Worm (Caenorhabditis elegans) whole organism, L4 larva: ENCODE data around the gene npr-25.

ENCODE experiments used
- D1046.2 ChIP-seq: fragments of 200-800 bp; sonication (Bioruptor generic); IDR thresholded peaks from 2 replicates; pipeline ENCODE4 v1.3.6; 2022; ENCODE audit warnings: missing genetic modification characterization, missing compliant biosample characterization
- F26F4.8 ChIP-seq: fragments of 200-800 bp; sonication (Bioruptor generic); conservative IDR thresholded peaks from 2 replicates; pipeline ENCODE4 v1.3.6; 2022; ENCODE audit warnings: missing genetic modification characterization, missing compliant biosample characterization
- F44E2.7 ChIP-seq: fragments of 200-800 bp; sonication (Bioruptor generic); IDR thresholded peaks from 2 replicates; pipeline ENCODE4 v2.1.2; 2022; ENCODE audit warnings: missing genetic modification characterization, missing compliant biosample characterization
- T20F7.1 ChIP-seq: fragments of 200-800 bp; sonication (Bioruptor generic); optimal IDR thresholded peaks from 2 replicates; lab custom pipeline; 2018; ENCODE audit warnings: mild to moderate bottlenecking, missing genetic modification characterization, missing compliant biosample characterization
- T26A8.4 ChIP-seq: fragments of 200-800 bp; sonication (Bioruptor generic); IDR thresholded peaks from 2 replicates; pipeline ENCODE4 v1.3.6; 2022; ENCODE audit warnings: missing genetic modification characterization, missing compliant biosample characterization
- Y105C5A.15 ChIP-seq: fragments of 200-800 bp; sonication (Bioruptor generic); IDR thresholded peaks from 2 replicates; pipeline ENCODE4 v1.3.6; 2022; ENCODE audit warnings: missing genetic modification characterization, missing compliant biosample characterization
- Y48G9A.11 ChIP-seq: fragments of 200-800 bp; sonication (Bioruptor generic); IDR thresholded peaks from 2 replicates; pipeline ENCODE4 v1.3.6; 2022; ENCODE audit warnings: missing genetic modification reagents, missing genetic modification characterization, missing compliant biosample characterization
- Y75B8A.6 ChIP-seq: fragments of 200-800 bp; sonication (Bioruptor generic); IDR thresholded peaks from 2 replicates; pipeline ENCODE4 v1.3.6; 2022; ENCODE audit warnings: missing genetic modification reagents, missing genetic modification characterization, missing compliant biosample characterization
- ZK337.2 ChIP-seq: fragments of 200-800 bp; sonication (Bioruptor generic); IDR thresholded peaks from 2 replicates; pipeline ENCODE4 v1.3.6; 2022; ENCODE audit warnings: missing genetic modification reagents, missing genetic modification characterization, missing compliant biosample characterization
- aha-1 ChIP-seq: fragments of 150-350 bp; peaks from one replicate; lab custom pipeline; 2014; ENCODE audit warnings: missing biosample characterization, missing genetic modification characterization
- arid-1 ChIP-seq: fragments of 200-800 bp; sonication (Bioruptor generic); conservative IDR thresholded peaks from 2 replicates; pipeline ENCODE4 v1.3.6; 2022; ENCODE audit warnings: missing genetic modification reagents, missing genetic modification characterization, missing compliant biosample characterization
- attf-4 ChIP-seq: sonication (generic microtip); optimal IDR thresholded peaks from 3 replicates; lab custom pipeline; 2017; ENCODE audit warnings: missing biosample characterization, missing genetic modification characterization
- ceh-44 ChIP-seq: fragments of 200-800 bp; sonication (Bioruptor generic); IDR thresholded peaks from 2 replicates; pipeline ENCODE4 v1.3.6; 2022; ENCODE audit warnings: missing genetic modification reagents, missing genetic modification characterization, missing compliant biosample characterization
- ceh-62 ChIP-seq: sonication (generic microtip); optimal IDR thresholded peaks from 2 replicates; lab custom pipeline; 2017; ENCODE audit warnings: missing biosample characterization, missing genetic modification characterization
- ctbp-1 ChIP-seq: fragments of 200-800 bp; sonication (Bioruptor generic); IDR thresholded peaks from 2 replicates; pipeline ENCODE4 v1.3.6; 2022; ENCODE audit warnings: missing genetic modification reagents, missing genetic modification characterization, missing compliant biosample characterization
- dmd-6 ChIP-seq: fragments of 200-800 bp; sonication (Bioruptor generic); IDR thresholded peaks from 2 replicates; pipeline ENCODE4 v1.3.6; 2022; ENCODE audit warnings: missing genetic modification reagents, missing genetic modification characterization, missing compliant biosample characterization
- dmd-8 ChIP-seq: fragments of 200-800 bp; sonication (Bioruptor generic); IDR thresholded peaks from 2 replicates; pipeline ENCODE4 v1.3.6; 2022; ENCODE audit warnings: missing genetic modification characterization, missing compliant biosample characterization
- dmd-9 ChIP-seq: fragments of 200-800 bp; sonication (Bioruptor generic); IDR thresholded peaks from 2 replicates; pipeline ENCODE4 v1.3.6; 2022; ENCODE audit warnings: missing genetic modification reagents, missing genetic modification characterization, missing compliant biosample characterization
- egl-43 ChIP-seq: fragments of 200-800 bp; sonication (Bioruptor generic); IDR thresholded peaks from 2 replicates; pipeline ENCODE4 v1.3.6; 2022; ENCODE audit warnings: missing genetic modification reagents, missing genetic modification characterization, missing compliant biosample characterization
- hlh-11 ChIP-seq: fragments of 200-800 bp; sonication (Bioruptor generic); optimal IDR thresholded peaks from 2 replicates; lab custom pipeline; 2018; ENCODE audit warnings: mild to moderate bottlenecking, missing genetic modification characterization, missing compliant biosample characterization
- hmg-1.1 ChIP-seq: fragments of 200-800 bp; sonication (Bioruptor generic); IDR thresholded peaks from 2 replicates; pipeline ENCODE4 v1.3.6; 2022; ENCODE audit warnings: missing genetic modification reagents, missing genetic modification characterization, missing compliant biosample characterization
- lim-7 ChIP-seq: fragments of 200-800 bp; sonication (Bioruptor generic); IDR thresholded peaks from 2 replicates; pipeline ENCODE4 v1.3.6; 2022; ENCODE audit warnings: missing genetic modification characterization, missing compliant biosample characterization
- lin-1 ChIP-seq: fragments of 200-800 bp; sonication (Bioruptor generic); IDR thresholded peaks from 2 replicates; pipeline ENCODE4 v1.3.6; 2022; ENCODE audit warnings: missing genetic modification reagents, missing genetic modification characterization, missing compliant biosample characterization
- lin-13 ChIP-seq: fragments of 150-350 bp; optimal IDR thresholded peaks from 2 replicates; lab custom pipeline; 2014; ENCODE audit warnings: missing biosample characterization, missing genetic modification reagents, missing genetic modification characterization
- lin-15B ChIP-seq: fragments of 150-350 bp; sonication (generic microtip); optimal IDR thresholded peaks from 3 replicates; lab custom pipeline; 2014; ENCODE audit warnings: missing biosample characterization, missing genetic modification characterization
- madf-5 ChIP-seq, 2 experiments: fragments of 200-800 bp; sonication (Bioruptor generic); IDR thresholded peaks; 2 replicates each; pipeline ENCODE4 v1.3.6; 2022; ENCODE audit warnings: missing compliant biosample characterization in 2 of 2, missing genetic modification characterization in 2 of 2
- madf-9 ChIP-seq: fragments of 200-800 bp; sonication (Bioruptor generic); conservative IDR thresholded peaks from 2 replicates; pipeline ENCODE4 v1.3.6; 2022; ENCODE audit warnings: missing genetic modification reagents, missing genetic modification characterization, missing compliant biosample characterization
- mep-1 ChIP-seq: fragments of 150-350 bp; sonication (generic microtip); optimal IDR thresholded peaks from 3 replicates; lab custom pipeline; 2014; ENCODE audit warnings: missing biosample characterization, missing genetic modification characterization
- sdz-12 ChIP-seq: fragments of 200-800 bp; sonication (Bioruptor generic); optimal IDR thresholded peaks from 2 replicates; lab custom pipeline; 2018; ENCODE audit warnings: mild to moderate bottlenecking, missing genetic modification characterization, missing compliant biosample characterization
- snpc-1.2 ChIP-seq: fragments of 200-800 bp; sonication (Bioruptor generic); IDR thresholded peaks from 2 replicates; pipeline ENCODE4 v1.3.6; 2022; ENCODE audit warnings: missing genetic modification reagents, missing genetic modification characterization, missing compliant biosample characterization
- tag-97 ChIP-seq: fragments of 200-800 bp; sonication (Bioruptor generic); IDR thresholded peaks from 2 replicates; pipeline ENCODE4 v1.3.6; 2022; ENCODE audit warnings: missing genetic modification characterization, missing compliant biosample characterization
- tra-1 ChIP-seq: fragments of 200-800 bp; sonication (Bioruptor generic); IDR thresholded peaks from 2 replicates; pipeline ENCODE4 v1.3.6; 2022; ENCODE audit warnings: missing genetic modification reagents, missing genetic modification characterization, missing compliant biosample characterization
- unc-62 ChIP-seq, 3 experiments: fragments of 150-350 bp in 1 of 3; sonication (generic microtip); optimal IDR thresholded peaks in 2 of 3; peaks in 1 of 3; 1 replicate in 1 of 3; 2 replicates in 2 of 3; lab custom pipeline; 2014 to 2017; ENCODE audit warnings: missing biosample characterization in 3 of 3, missing genetic modification characterization in 3 of 3, missing genetic modification reagents in 3 of 3, missing genotype in 1 of 3
- vab-7 ChIP-seq: fragments of 200-800 bp; sonication (Bioruptor generic); IDR thresholded peaks from 2 replicates; pipeline ENCODE4 v1.3.6; 2022; ENCODE audit warnings: missing genetic modification reagents, missing genetic modification characterization, missing compliant biosample characterization
- zip-11 ChIP-seq: fragments of 200-800 bp; sonication (Bioruptor generic); IDR thresholded peaks from 2 replicates; pipeline ENCODE4 v1.3.6; 2022; ENCODE audit warnings: missing genetic modification characterization, missing compliant biosample characterization
- ztf-11 ChIP-seq: fragments of 150-350 bp; optimal IDR thresholded peaks from 2 replicates; lab custom pipeline; 2014; ENCODE audit warnings: missing biosample characterization, missing genetic modification characterization

npr-25 gene

ce11 chrV:11341130-11341675, 11.6 kb downstream of the npr-25 start (continued):
- TF ChIP-seq lim-7 (GFP tag; lab: Robert Waterston, UW) (0 out of 2 replicates have a peak, but pooled peaks have one; percentile 46), tag-97 (GFP tag; lab: Robert Waterston, UW) (no peak), T20F7.1 (GFP tag; lab: Kevin White, UChicago) (no peak), attf-4 (tag; lab: Kevin White, UChicago) (no peak), hlh-11 (peak; percentile 11), ceh-62 (no peak), F26F4.8 (GFP tag; lab: Robert Waterston, UW) (no peak)
- TF ChIP-seq, all 104 proteins: peak for 11

DNA sequence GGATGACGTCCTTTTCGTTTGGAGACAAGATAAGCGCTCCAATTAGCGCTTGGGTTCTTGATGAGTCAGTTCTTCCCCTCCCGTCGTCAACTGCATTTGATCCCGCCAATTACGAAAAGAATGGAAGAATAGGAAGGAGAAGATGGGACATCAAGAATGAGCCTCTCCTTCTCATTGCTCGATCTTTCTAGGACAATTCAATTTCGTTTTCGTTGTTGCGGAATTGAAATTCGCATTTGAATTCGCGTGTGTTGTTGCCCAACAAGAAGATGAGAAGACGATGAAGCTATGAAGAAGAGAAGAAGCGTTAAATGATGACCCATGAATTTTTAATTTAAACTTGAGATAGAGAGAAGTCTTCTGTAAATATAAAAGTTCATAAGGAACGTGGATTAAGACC, 15.9 kb downstream of the npr-25 start:
- TF ChIP-seq zip-11 (GFP tag; lab: Robert Waterston, UW) (no peak), mep-1 (no peak), ceh-44 (GFP tag; lab: Robert Waterston, UW) (no peak), unc-62 (GFP tag; optimal IDR thresholded peaks at IDR 0.05 in 1 of 2; lab: Kevin White, UChicago) (peak in 1 of 2 experiments; percentile 40), unc-62 (tag; optimal IDR thresholded peaks at IDR 0.05; lab: Kevin White, UChicago) (no peak)

DNA sequence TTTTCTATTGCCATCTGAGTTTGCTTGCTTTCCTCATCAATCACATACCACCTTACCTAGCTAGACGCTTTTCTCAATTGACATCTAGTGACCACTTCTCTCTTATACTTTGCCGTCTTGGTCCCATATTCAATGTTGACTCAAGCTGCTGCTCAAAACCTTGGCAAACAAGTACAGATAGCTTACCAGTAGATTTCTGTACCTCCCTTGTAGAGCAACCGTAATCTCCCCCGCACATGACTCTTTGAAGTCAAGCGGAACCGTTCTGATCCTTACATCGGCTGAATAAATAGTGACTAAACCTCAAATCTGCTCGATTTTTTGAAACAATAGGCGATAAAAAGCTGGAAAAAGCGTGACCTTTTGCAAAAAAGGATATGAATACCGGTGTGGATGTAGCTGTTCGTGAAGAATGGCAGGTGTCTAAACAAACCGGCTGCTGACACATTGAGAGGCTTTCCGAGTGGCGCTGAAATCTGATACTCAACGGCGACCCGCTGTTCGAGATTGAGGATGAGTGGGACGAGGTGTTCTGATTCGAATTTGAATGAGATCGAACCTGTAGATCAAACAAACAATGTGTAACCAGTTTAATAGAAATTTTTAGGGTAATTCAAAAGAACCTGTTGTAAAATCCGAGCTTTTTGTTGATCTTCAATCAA, 16.9 kb downstream of the npr-25 start:
- TF ChIP-seq ztf-11 (tag; lab: Kevin White, UChicago) (no peak), lin-13 (GFP tag; lab: Kevin White, UChicago) (no peak), sdz-12 (GFP tag; lab: Kevin White, UChicago) (no peak)

DNA sequence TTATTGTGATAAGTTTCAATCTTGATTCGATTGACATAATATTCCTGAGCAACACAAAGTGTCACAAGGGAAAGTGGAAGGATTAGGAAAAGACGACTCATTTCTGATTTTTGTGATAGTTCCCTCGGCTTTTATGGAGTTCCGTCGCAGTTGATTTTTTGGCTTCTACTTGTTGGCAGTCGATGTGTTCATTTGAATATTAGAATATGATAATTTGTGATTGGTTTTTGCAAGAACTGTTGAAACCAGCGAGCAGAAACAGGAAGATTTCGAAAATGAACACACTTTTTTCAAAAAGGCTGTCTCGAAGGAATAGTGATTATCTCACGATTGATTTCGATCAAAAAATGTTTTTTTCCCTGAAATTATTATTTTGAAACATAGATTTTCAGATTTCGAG, 18.6 kb downstream of the npr-25 start, which contains the start of gene T02E9.6:
Gene T02E9.6 (minus strand): TSS at position 101 of the 400 bp plus-strand sequence.
- TF ChIP-seq ZK337.2 (GFP tag; lab: Robert Waterston, UW) (no peak), zip-11 (GFP tag; lab: Robert Waterston, UW) (no peak), madf-5 (GFP tag; IDR thresholded peaks at IDR 0.05; lab: Robert Waterston, UW) (no peak), lin-15B (tag; lab: Kevin White, UChicago) (no peak), ceh-44 (GFP tag; lab: Robert Waterston, UW) (no peak), aha-1 (peak; percentile 33)

ce11 chrV:11331811-11332210, 21.0 kb downstream of the npr-25 start:
- TF ChIP-seq vab-7 (GFP tag; lab: Robert Waterston, UW) (peak; percentile 82), Y48G9A.11 (GFP tag; lab: Robert Waterston, UW) (peak; percentile 62; the same call in 1 of the 2 replicates), lim-7 (GFP tag; lab: Robert Waterston, UW) (peak; percentile 88), tra-1 (GFP tag; lab: Robert Waterston, UW) (0 out of 2 replicates have a peak, but pooled peaks have one; percentile 17), snpc-1.2 (peak; percentile 67), F44E2.7 (GFP tag; lab: Robert Waterston, UW) (peak; percentile 33; the same call in 1 of the 2 replicates), T26A8.4 (GFP tag; lab: Robert Waterston, UW) (0 out of 2 replicates have a peak, but pooled peaks have one; percentile 21), Y75B8A.6 (GFP tag; lab: Robert Waterston, UW) (peak; percentile 76; the same call in 1 of the 2 replicates), dmd-9 (0 out of 2 replicates have a peak, but pooled peaks have one; percentile 33), madf-9 (GFP tag; lab: Robert Waterston, UW) (peak; percentile 51; the same call in 1 of the 2 replicates), ceh-44 (GFP tag; lab: Robert Waterston, UW) (peak; percentile 64; the same call in 1 of the 2 replicates), lin-1 (GFP tag; lab: Robert Waterston, UW) (peak; percentile 51; the same call in 1 of the 2 replicates), ctbp-1 (GFP tag; lab: Robert Waterston, UW) (peak; percentile 62; the same call in 1 of the 2 replicates), Y105C5A.15 (peak; percentile 57; the same call in 1 of the 2 replicates), zip-11 (GFP tag; lab: Robert Waterston, UW) (0 out of 2 replicates have a peak, but pooled peaks have one; percentile 57), hmg-1.1 (0 out of 2 replicates have a peak, but pooled peaks have one; percentile 41), D1046.2 (0 out of 2 replicates have a peak, but pooled peaks have one; percentile 41), madf-5 (GFP tag; IDR thresholded peaks at IDR 0.05; lab: Robert Waterston, UW) (peak in 1 of 2 experiments; percentile 89; a peak in 1 of 4 replicates), dmd-6 (GFP tag; lab: Robert Waterston, UW) (peak; percentile 51), arid-1 (GFP tag; lab: Robert Waterston, UW) (peak; percentile 85), egl-43 (GFP tag; lab: Robert Waterston, UW) (peak; percentile 79), dmd-8 (peak; percentile 70; the same call in 1 of the 2 replicates)
